Fruit fly (Drosophila melanogaster): Measurements from ENCODE around the gene Ir7d.

Ir7d gene

dm6 chrX:7888386-7889024 is 9.9 kb upstream of the Ir7d start, which contains the start of gene Acat1 (continued):
- TF ChIP-seq crol (GFP tag; IDR thresholded peaks at IDR 0.05) (no peak), tna (GFP tag; IDR thresholded peaks at IDR 0.05; ENCODE audit: partially characterized antibody) (no peak), onecut (GFP tag; IDR thresholded peaks at IDR 0.05) (no peak), sna (GFP tag; IDR thresholded peaks at IDR 0.05; ENCODE audit: partially characterized antibody) (0 out of 2 replicates have a peak, but pooled peaks have one; percentile 29), ken (GFP tag; IDR thresholded peaks at IDR 0.05) (peak; percentile 76; the same call in 1 of the 3 replicates), CG43689 (GFP tag; IDR thresholded peaks at IDR 0.05) (no peak), Myb (GFP tag; optimal IDR thresholded peaks at IDR 0.05) (peak; percentile 88), Atf-2 (GFP tag; optimal IDR thresholded peaks at IDR 0.05) (peak; percentile 34), kay (GFP tag; optimal IDR thresholded peaks at IDR 0.05) (peak; percentile 39), chinmo (GFP tag; IDR thresholded peaks at IDR 0.05; ENCODE audit: partially characterized antibody) (0 out of 4 replicates have a peak, but pooled peaks have one; percentile 56), dysf (GFP tag; IDR thresholded peaks at IDR 0.05) (0 out of 3 replicates have a peak, but pooled peaks have one; percentile 20), CG4360 (GFP tag; IDR thresholded peaks at IDR 0.05) (no peak), B-H1 (GFP tag; IDR thresholded peaks at IDR 0.05) (no peak), Jarid2 (GFP tag; optimal IDR thresholded peaks at IDR 0.05) (peak; percentile 12), Rfx (GFP tag; IDR thresholded peaks at IDR 0.05) (peak; percentile 72), CG7357 (GFP tag; IDR thresholded peaks at IDR 0.05) (no peak), CG10209 (GFP tag; optimal IDR thresholded peaks at IDR 0.05) (peak; percentile 44), CoRest (tag; optimal IDR thresholded peaks at IDR 0.05) (peak; percentile 37), gcm (GFP tag; optimal IDR thresholded peaks at IDR 0.05) (peak; percentile 8), her (GFP tag; optimal IDR thresholded peaks at IDR 0.05) (peak; percentile 14), tap (tag; optimal IDR thresholded peaks at IDR 0.05) (peak; percentile 27), NC2α (GFP tag; optimal IDR thresholded peaks at IDR 0.05) (no peak), Sox102F (GFP tag; optimal IDR thresholded peaks at IDR 0.05) (peak; percentile 69), Dll (GFP tag; IDR thresholded peaks at IDR 0.05; ENCODE audit: partially characterized antibody) (peak; percentile 61; the same call in 3 of the 4 replicates), Kr (GFP tag; optimal IDR thresholded peaks at IDR 0.05) (no peak), CG10274 (GFP tag; optimal IDR thresholded peaks at IDR 0.05) (no peak), Optix (GFP tag; IDR thresholded peaks at IDR 0.05) (no peak), D19A (tag; optimal IDR thresholded peaks at IDR 0.05) (peak; percentile 46), ro (GFP tag; IDR thresholded peaks at IDR 0.05) (no peak), slou (GFP tag; optimal IDR thresholded peaks at IDR 0.05) (no peak), peb (GFP tag; IDR thresholded peaks at IDR 0.05) (no peak), CG6254 (GFP tag; optimal IDR thresholded peaks at IDR 0.05) (no peak), crp (GFP tag; optimal IDR thresholded peaks at IDR 0.05) (peak; percentile 11 to 83), CG10543 (GFP tag; optimal IDR thresholded peaks at IDR 0.05) (no peak), CG12659 (GFP tag; optimal IDR thresholded peaks at IDR 0.05) (peak; percentile 52), maf-S (GFP tag; optimal IDR thresholded peaks at IDR 0.05) (peak; percentile 2), CG11696 (GFP tag; IDR thresholded peaks at IDR 0.05) (no peak), Nf-YC (tag; optimal IDR thresholded peaks at IDR 0.05) (peak; percentile 42), so (GFP tag; IDR thresholded peaks at IDR 0.05) (0 out of 3 replicates have a peak, but pooled peaks have one; percentile 12), CG13296 (GFP tag; optimal IDR thresholded peaks at IDR 0.05) (no peak), CG6689 (GFP tag; IDR thresholded peaks at IDR 0.05) (peak; percentile 66), gcm2 (GFP tag; optimal IDR thresholded peaks at IDR 0.05) (no peak), CG30020 (tag; optimal IDR thresholded peaks at IDR 0.05) (no peak), Hr51 (GFP tag; optimal IDR thresholded peaks at IDR 0.05) (peak; percentile 46 to 72), toy (GFP tag; IDR thresholded peaks at IDR 0.05) (no peak), MBD-R2 (GFP tag; IDR thresholded peaks at IDR 0.05) (peak; percentile 60; the same call in 1 of the 2 replicates), HHEX (GFP tag; optimal IDR thresholded peaks at IDR 0.05) (peak; percentile 38), CG5953 (GFP tag; IDR thresholded peaks at IDR 0.05) (0 out of 2 replicates have a peak, but pooled peaks have one; percentile 40), Bgb (GFP tag; IDR thresholded peaks at IDR 0.05; ENCODE audit: partially characterized antibody) (no peak; the same call in 1 of the 2 replicates)
